ENCODE assay signal across 1 fruit fly cellular context in genomic region chr3R:9456373-9456772, dm6.
A peak's percentile ranks its signal among the peaks of the same experiment; 100 is the strongest.
TF ChIP-seq lines count a peak whose summit lies in the region.

Gene GstZ1, minus strand, starts transcription at chr3R:9456546.

TF ChIP-seq in whole organism, embryonic, 481 proteins besides CTCF, POLR2A, EP300 and RAD21 (continued from another document):
- TF ChIP-seq CG13287 (GFP tag; IDR thresholded peaks at IDR 0.05; lab: Robert Waterston, UW; ENCODE audit: partially characterized antibody) (peak; percentile 86), Opbp (GFP tag; IDR thresholded peaks at IDR 0.05; lab: Robert Waterston, UW; ENCODE audit: partially characterized antibody) (peak; percentile 61; the same call in 1 of the 3 replicates), crp (GFP tag; optimal IDR thresholded peaks at IDR 0.05; lab: Kevin White, UChicago) (peak; percentile 4 to 83), inv (GFP tag; IDR thresholded peaks at IDR 0.05; lab: Robert Waterston, UW; ENCODE audit: partially characterized antibody) (peak; percentile 40; the same call in 1 of the 2 replicates), hbn (GFP tag; IDR thresholded peaks at IDR 0.05; lab: Robert Waterston, UW; ENCODE audit: partially characterized antibody) (peak; percentile 74), CG2116 (GFP tag; optimal IDR thresholded peaks at IDR 0.05; lab: Kevin White, UChicago) (peak; percentile 16), Nf-YC (tag; optimal IDR thresholded peaks at IDR 0.05; lab: Kevin White, UChicago) (peak; percentile 76), Doc3 (GFP tag; IDR thresholded peaks at IDR 0.05; lab: Robert Waterston, UW; ENCODE audit: partially characterized antibody) (peak; percentile 67; the same call in 2 of the 3 replicates), Med (GFP tag; lab: Kevin White, UChicago) (peak; percentile 44), Gsc (GFP tag; IDR thresholded peaks at IDR 0.05; lab: Robert Waterston, UW) (no peak), CG3065 (GFP tag; optimal IDR thresholded peaks at IDR 0.05; lab: Kevin White, UChicago) (no peak), C15 (GFP tag; IDR thresholded peaks at IDR 0.05; lab: Robert Waterston, UW) (no peak), sna (GFP tag; IDR thresholded peaks at IDR 0.05; lab: Robert Waterston, UW; ENCODE audit: partially characterized antibody) (0 out of 2 replicates have a peak, but pooled peaks have one; percentile 53), chinmo (GFP tag; IDR thresholded peaks at IDR 0.05; lab: Robert Waterston, UW; ENCODE audit: partially characterized antibody) (peak; percentile 88; the same call in 3 of the 4 replicates), knrl (GFP tag; IDR thresholded peaks at IDR 0.05; lab: Robert Waterston, UW; ENCODE audit: partially characterized antibody) (peak; percentile 56; the same call in 1 of the 3 replicates), Bgb (GFP tag; IDR thresholded peaks at IDR 0.05; lab: Robert Waterston, UW; ENCODE audit: partially characterized antibody) (peak; percentile 69), bbx (GFP tag; IDR thresholded peaks at IDR 0.05; lab: Robert Waterston, UW; ENCODE audit: partially characterized antibody) (peak; percentile 76; the same call in 1 of the 2 replicates), CG34224 (GFP tag; IDR thresholded peaks at IDR 0.05; lab: Robert Waterston, UW; ENCODE audit: partially characterized antibody) (peak; percentile 82), insv (GFP tag; optimal IDR thresholded peaks at IDR 0.05; lab: Kevin White, UChicago) (peak; percentile 70 to 97), pzg (GFP tag; optimal IDR thresholded peaks at IDR 0.05; lab: Kevin White, UChicago) (peak; percentile 33), Scr (GFP tag; IDR thresholded peaks at IDR 0.05; lab: Robert Waterston, UW; ENCODE audit: partially characterized antibody) (peak; percentile 68), mld (GFP tag; IDR thresholded peaks at IDR 0.05; lab: Robert Waterston, UW; ENCODE audit: partially characterized antibody) (peak; percentile 64; the same call in 1 of the 3 replicates)
